Fruit fly (Drosophila melanogaster): ENCODE measurements around the gene Gss1.

Gss1 gene

DNA sequence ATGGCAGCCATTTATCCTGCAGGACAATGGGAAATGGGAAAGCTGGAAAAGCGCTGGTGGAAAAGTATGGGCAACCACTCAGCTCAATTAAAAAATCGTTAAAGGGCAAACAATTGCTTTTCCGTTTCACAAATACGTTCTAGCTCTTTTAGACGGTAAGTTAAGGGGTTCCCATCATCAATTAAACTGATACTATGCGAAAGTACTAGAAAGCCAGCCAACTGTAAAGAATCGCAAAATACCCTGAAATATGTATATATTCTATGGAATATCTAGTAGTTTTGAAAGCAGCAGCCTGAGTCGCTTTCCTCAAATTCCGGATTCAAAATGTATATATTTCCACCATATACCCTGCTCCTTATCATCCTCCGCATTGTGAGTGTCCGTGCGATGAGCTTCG lies 5.9 kb upstream of the Gss1 start, which contains the start of gene CG12985:
CG12985 (plus strand) TSS at position 301 of the 400 bp plus-strand sequence.
- TF ChIP-seq CG8301 (tag; optimal IDR thresholded peaks at IDR 0.05) (no peak), CG32121 (GFP tag; IDR thresholded peaks at IDR 0.05) (no peak), CG13204 (GFP tag; optimal IDR thresholded peaks at IDR 0.05) (no peak), CG4496 (GFP tag; IDR thresholded peaks at IDR 0.05) (no peak), CG8159 (tag; optimal IDR thresholded peaks at IDR 0.05) (no peak), CG14655 (GFP tag; optimal IDR thresholded peaks at IDR 0.05) (no peak), CG10348 (GFP tag; IDR thresholded peaks at IDR 0.05) (no peak), Pif1A (GFP tag; optimal IDR thresholded peaks at IDR 0.05) (no peak), CG9948 (tag; optimal IDR thresholded peaks at IDR 0.05) (no peak), CG17806 (tag; optimal IDR thresholded peaks at IDR 0.05) (no peak), Snoo (tag; optimal IDR thresholded peaks at IDR 0.05) (no peak), gl (tag; optimal IDR thresholded peaks at IDR 0.05) (no peak)

DNA sequence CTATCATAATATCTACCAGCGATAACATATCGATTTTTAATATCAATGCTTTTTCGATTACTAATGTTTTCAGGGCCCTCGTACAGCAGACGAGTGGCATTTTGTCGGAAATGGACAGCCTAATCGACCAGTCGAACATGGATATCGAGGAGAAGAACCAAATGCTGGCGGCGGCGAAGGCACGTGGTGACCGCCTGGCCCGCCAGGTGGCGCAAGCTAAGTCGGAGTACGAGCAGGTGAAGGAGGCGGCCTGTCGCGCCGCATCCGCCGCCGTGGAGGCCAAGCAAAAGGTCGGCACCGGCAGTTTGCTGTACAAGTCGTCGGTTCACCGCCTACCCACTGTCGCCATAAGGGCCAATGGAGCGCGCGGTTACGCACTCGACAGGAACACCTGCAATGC lies 4.8 kb upstream of the Gss1 start:
- TF ChIP-seq EcR (GFP tag; optimal IDR thresholded peaks at IDR 0.05): no peak
- TF ChIP-seq CG4496 (GFP tag; IDR thresholded peaks at IDR 0.05): 0 out of 3 replicates have a peak, but pooled peaks have one; percentile 12

DNA sequence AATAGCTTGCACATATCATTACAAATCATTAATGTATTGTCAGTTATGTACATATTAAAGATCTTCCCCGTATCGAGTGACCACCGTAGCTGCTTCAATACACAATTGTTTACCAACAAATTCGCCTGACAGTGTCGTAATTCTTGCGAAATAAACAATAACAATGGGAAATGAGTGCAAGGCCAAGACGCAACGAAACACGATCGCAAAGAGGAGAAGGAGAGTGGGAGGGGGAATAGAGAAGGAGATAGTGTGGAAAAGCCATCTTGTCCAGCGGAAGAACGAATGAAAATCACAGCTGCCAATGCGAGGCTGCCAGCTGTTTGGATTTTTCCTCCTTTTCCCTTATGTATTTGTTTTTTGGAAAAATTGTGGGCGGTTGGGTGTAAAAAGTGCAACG lies 4.1 kb upstream of the Gss1 start:
- TF ChIP-seq EcR (GFP tag; optimal IDR thresholded peaks at IDR 0.05) (peak; percentile 37), gl (tag; optimal IDR thresholded peaks at IDR 0.05) (no peak), Pif1B (GFP tag; optimal IDR thresholded peaks at IDR 0.05) (no peak), CG17806 (tag; optimal IDR thresholded peaks at IDR 0.05) (no peak), CG15710 (tag; optimal IDR thresholded peaks at IDR 0.05) (no peak), D1 (tag; optimal IDR thresholded peaks at IDR 0.05) (no peak), Snoo (tag; optimal IDR thresholded peaks at IDR 0.05) (no peak), CG8159 (tag; optimal IDR thresholded peaks at IDR 0.05) (no peak)

DNA sequence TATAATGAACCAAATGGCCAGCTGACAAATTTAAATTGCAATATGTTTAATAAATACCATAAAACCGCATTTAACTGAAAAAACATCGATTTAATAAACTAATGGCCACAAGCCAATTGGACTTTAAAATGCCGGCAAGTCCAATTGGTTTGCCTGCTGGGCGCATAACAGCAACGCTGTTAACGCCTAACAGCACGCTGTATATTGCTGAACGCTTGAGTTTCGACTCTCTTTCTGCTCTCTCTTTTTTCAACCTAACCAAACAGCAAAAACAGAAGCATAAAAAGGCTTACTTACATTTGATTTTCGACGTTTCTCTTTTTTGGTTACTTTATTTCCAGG lies 3.3 kb upstream of the Gss1 start:
- no peak for TF ChIP-seq CG8159 (tag; optimal IDR thresholded peaks at IDR 0.05)
- TF ChIP-seq gl (tag; optimal IDR thresholded peaks at IDR 0.05): no peak
- TF ChIP-seq CG9948 (tag; optimal IDR thresholded peaks at IDR 0.05): no peak
- no peak for TF ChIP-seq CG10348 (GFP tag; IDR thresholded peaks at IDR 0.05)
- TF ChIP-seq Ets98B (GFP tag; IDR thresholded peaks at IDR 0.05): no peak
- no peak for TF ChIP-seq CG34367 (tag; optimal IDR thresholded peaks at IDR 0.05)
- TF ChIP-seq EcR (GFP tag; optimal IDR thresholded peaks at IDR 0.05): no peak
- TF ChIP-seq rn (GFP tag; IDR thresholded peaks at IDR 0.05): no peak
- no peak for TF ChIP-seq CG8301 (tag; optimal IDR thresholded peaks at IDR 0.05)
- TF ChIP-seq D1 (tag; optimal IDR thresholded peaks at IDR 0.05): no peak
- TF ChIP-seq CG14655 (GFP tag; optimal IDR thresholded peaks at IDR 0.05): no peak
- no peak for TF ChIP-seq Pif1A (GFP tag; optimal IDR thresholded peaks at IDR 0.05)
- no peak for TF ChIP-seq Snoo (tag; optimal IDR thresholded peaks at IDR 0.05)
- TF ChIP-seq CG15710 (tag; optimal IDR thresholded peaks at IDR 0.05): no peak
- no peak for TF ChIP-seq CG17806 (tag; optimal IDR thresholded peaks at IDR 0.05)
- TF ChIP-seq Pif1B (GFP tag; optimal IDR thresholded peaks at IDR 0.05): no peak
- no peak for TF ChIP-seq CG32121 (GFP tag; IDR thresholded peaks at IDR 0.05)
- no peak for TF ChIP-seq CG4496 (GFP tag; IDR thresholded peaks at IDR 0.05)
- no peak for TF ChIP-seq CG12605 (GFP tag; IDR thresholded peaks at IDR 0.05)

DNA sequence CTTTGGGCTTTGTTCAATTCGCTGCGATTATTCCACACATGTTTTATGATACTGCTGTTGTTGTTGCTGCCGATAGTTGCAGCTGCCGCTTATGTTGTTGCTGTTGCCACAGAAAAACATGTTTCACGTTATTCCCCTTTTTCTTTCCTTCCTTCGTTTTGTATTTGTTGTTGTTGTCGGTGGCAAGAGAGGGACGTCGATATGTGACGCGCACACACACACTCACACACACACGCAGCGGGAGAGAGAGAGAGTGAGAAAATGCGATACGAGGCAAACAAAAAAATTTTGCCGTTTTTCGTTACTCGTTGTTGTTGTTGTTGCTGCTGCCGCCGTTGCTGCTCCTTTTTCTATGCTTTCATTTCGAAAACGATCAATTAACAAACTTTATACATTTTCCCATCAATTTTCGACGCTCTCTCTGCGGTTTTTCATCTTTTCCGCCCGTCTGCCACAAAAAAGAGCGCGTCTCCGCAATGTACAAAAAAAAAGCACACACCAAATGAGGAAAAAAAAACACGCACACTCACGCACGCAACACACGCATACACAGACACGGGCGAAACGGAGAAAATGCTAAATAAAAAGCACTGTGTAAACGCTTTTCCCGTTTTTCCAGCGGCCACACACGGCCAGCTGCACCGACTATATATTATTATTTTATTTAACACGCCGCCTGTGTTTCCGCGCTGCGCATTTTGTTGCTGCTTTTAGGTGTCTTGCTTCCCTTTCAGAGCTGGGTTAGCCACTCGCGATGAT lies 2.7 kb upstream of the Gss1 start:
- TF ChIP-seq CG8159 (tag; optimal IDR thresholded peaks at IDR 0.05) (peak; percentile 68), Snoo (tag; optimal IDR thresholded peaks at IDR 0.05) (peak; percentile 26), Pif1B (GFP tag; optimal IDR thresholded peaks at IDR 0.05) (peak; percentile 28), fd96Ca (GFP tag; IDR thresholded peaks at IDR 0.05) (peak; percentile 62; the same call in 1 of the 3 replicates), CG14655 (GFP tag; optimal IDR thresholded peaks at IDR 0.05) (peak; percentile 83), CG8301 (tag; optimal IDR thresholded peaks at IDR 0.05) (peak; percentile 69), EcR (GFP tag; optimal IDR thresholded peaks at IDR 0.05) (peak; percentile 69), rn (GFP tag; IDR thresholded peaks at IDR 0.05) (no peak), CG17806 (tag; optimal IDR thresholded peaks at IDR 0.05) (peak; percentile 43), D1 (tag; optimal IDR thresholded peaks at IDR 0.05) (peak; percentile 4), gl (tag; optimal IDR thresholded peaks at IDR 0.05) (peak; percentile 84), CG34367 (tag; optimal IDR thresholded peaks at IDR 0.05) (peak; percentile 61), CG32121 (GFP tag; IDR thresholded peaks at IDR 0.05) (0 out of 2 replicates have a peak, but pooled peaks have one; percentile 26), CG13204 (GFP tag; optimal IDR thresholded peaks at IDR 0.05) (peak; percentile 84), CG4496 (GFP tag; IDR thresholded peaks at IDR 0.05) (peak; percentile 70; the same call in 2 of the 3 replicates), CG9948 (tag; optimal IDR thresholded peaks at IDR 0.05) (peak; percentile 46), CG15710 (tag; optimal IDR thresholded peaks at IDR 0.05) (peak; percentile 61), Ets98B (GFP tag; IDR thresholded peaks at IDR 0.05) (no peak), CG12605 (GFP tag; IDR thresholded peaks at IDR 0.05) (peak; percentile 62), CG10348 (GFP tag; IDR thresholded peaks at IDR 0.05) (no peak), Pif1A (GFP tag; optimal IDR thresholded peaks at IDR 0.05) (peak; percentile 57)

DNA sequence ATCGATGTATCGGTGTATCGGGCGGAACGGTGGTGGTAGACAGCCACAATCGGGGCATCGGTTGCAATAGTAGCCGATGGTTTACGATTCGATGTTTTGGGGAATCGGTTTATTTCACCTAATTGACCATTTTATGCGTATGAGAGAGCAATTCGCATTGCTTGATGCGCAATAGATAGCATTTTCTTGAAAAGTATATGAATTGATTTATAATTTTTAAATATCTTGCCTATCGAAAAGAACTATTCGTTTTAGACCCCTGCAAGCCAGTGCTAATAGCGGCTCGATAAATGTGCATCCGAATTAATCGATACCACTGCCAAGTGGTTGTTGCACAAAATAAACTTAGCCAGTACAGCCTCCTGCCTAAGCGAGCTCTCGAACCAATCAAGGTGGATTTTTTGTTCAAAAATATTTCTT lies 2.1 kb upstream of the Gss1 start, which contains the start of gene mnb:
mnb (minus strand) TSS at position 15 of the 420 bp plus-strand sequence.
- no peak for TF ChIP-seq CG8301 (tag; optimal IDR thresholded peaks at IDR 0.05)
- TF ChIP-seq CG10348 (GFP tag; IDR thresholded peaks at IDR 0.05): no peak
- no peak for TF ChIP-seq Pif1B (GFP tag; optimal IDR thresholded peaks at IDR 0.05)
- no peak for TF ChIP-seq CG8159 (tag; optimal IDR thresholded peaks at IDR 0.05)
- TF ChIP-seq fd96Ca (GFP tag; IDR thresholded peaks at IDR 0.05): no peak
- no peak for TF ChIP-seq Pif1A (GFP tag; optimal IDR thresholded peaks at IDR 0.05)
- TF ChIP-seq gl (tag; optimal IDR thresholded peaks at IDR 0.05): no peak
- no peak for TF ChIP-seq CG32121 (GFP tag; IDR thresholded peaks at IDR 0.05)
- TF ChIP-seq CG9948 (tag; optimal IDR thresholded peaks at IDR 0.05): no peak
- no peak for TF ChIP-seq CG13204 (GFP tag; optimal IDR thresholded peaks at IDR 0.05)
- TF ChIP-seq Snoo (tag; optimal IDR thresholded peaks at IDR 0.05): no peak
- TF ChIP-seq CG15710 (tag; optimal IDR thresholded peaks at IDR 0.05): no peak
- TF ChIP-seq CG34367 (tag; optimal IDR thresholded peaks at IDR 0.05): no peak
- no peak for TF ChIP-seq CG12605 (GFP tag; IDR thresholded peaks at IDR 0.05)
- no peak for TF ChIP-seq CG4496 (GFP tag; IDR thresholded peaks at IDR 0.05)

Measured in whole organism, pupa.